Fruit fly (Drosophila melanogaster): Measurements from ENCODE around the gene Arp5.
A peak's percentile ranks its signal among the peaks of the same experiment; 100 is the strongest.

DNA sequence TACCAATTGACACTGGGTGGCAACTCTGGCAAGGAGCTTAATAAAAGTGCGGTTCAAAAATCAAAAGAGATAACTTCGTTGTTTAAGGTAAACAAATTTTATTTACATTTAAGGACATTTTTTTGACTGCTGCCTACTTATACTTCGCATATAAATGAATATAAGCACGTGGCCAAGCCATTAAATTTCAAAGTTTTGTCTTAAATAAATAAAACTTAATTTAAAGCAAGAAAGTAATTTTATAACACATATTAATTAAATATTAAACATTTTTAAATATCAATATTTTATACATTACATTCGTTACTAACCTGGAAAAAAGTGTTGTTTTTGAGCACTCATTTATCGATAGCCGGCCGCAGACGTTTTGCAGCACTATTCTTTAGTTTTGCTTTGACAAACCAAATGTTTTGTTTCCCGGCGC is 3.4 kb downstream of the Arp5 start, which contains the start of the genes CG12321 and MED17:
- TF ChIP-seq Bgb (GFP tag; IDR thresholded peaks at IDR 0.05; ENCODE audit: partially characterized antibody) (no peak), Gug (GFP tag; IDR thresholded peaks at IDR 0.05) (peak; percentile 80), Lim3 (GFP tag; IDR thresholded peaks at IDR 0.05) (peak; percentile 64; the same call in 1 of the 2 replicates), NC2β (GFP tag; optimal IDR thresholded peaks at IDR 0.05) (no peak), CG5953 (GFP tag; IDR thresholded peaks at IDR 0.05) (0 out of 2 replicates have a peak, but pooled peaks have one; percentile 46)
